Fruit fly (Drosophila melanogaster) whole organism, adult: ENCODE results near the gene cyr.

Experiments used
- CG14711 ChIP-seq: fragments of 200-800 bp; sonication (Bioruptor generic); optimal IDR thresholded peaks from 2 replicates; lab custom pipeline; 2018; ENCODE audit warnings: missing biosample characterization, mild to moderate bottlenecking, missing genetic modification characterization, moderate library complexity
- CG33017 ChIP-seq: fragments of 200-800 bp; sonication (Bioruptor generic); optimal IDR thresholded peaks from 2 replicates; lab custom pipeline; 2018; ENCODE audit warnings: missing biosample characterization, mild to moderate bottlenecking, missing genetic modification characterization, moderate library complexity
- CG5204 ChIP-seq: fragments of 200-800 bp; sonication (Bioruptor generic); optimal IDR thresholded peaks from 2 replicates; lab custom pipeline; 2016; ENCODE audit warnings: missing biosample characterization, missing genetic modification characterization
- CG7101 ChIP-seq: fragments of 200-800 bp; sonication (Bioruptor generic); optimal IDR thresholded peaks from 2 replicates; lab custom pipeline; 2018; ENCODE audit warnings: missing biosample characterization, mild to moderate bottlenecking, missing genetic modification characterization, moderate library complexity
- bab1 ChIP-seq: fragments of 200-800 bp; sonication (Bioruptor generic); optimal IDR thresholded peaks from 3 replicates; lab custom pipeline; 2019; ENCODE audit warnings: missing biosample characterization, mild to moderate bottlenecking, missing genetic modification characterization, moderate library complexity
- kay ChIP-seq: fragments of 200-800 bp; sonication (Bioruptor generic); peaks from one replicate; lab custom pipeline; 2016; ENCODE audit warnings: missing biosample characterization, missing genetic modification characterization, borderline replicate concordance
- pad ChIP-seq: fragments of 200-800 bp; sonication (Bioruptor generic); optimal IDR thresholded peaks from 3 replicates; lab custom pipeline; 2017; ENCODE audit warnings: missing biosample characterization, missing genetic modification characterization, mild to moderate bottlenecking, moderate library complexity, missing genetic modification reagents

- TF ChIP-seq CG33017 (no peak), bab1 (GFP tag; lab: Kevin White, UChicago) (no peak), CG5204 (GFP tag; lab: Kevin White, UChicago) (no peak), pad (GFP tag; lab: Kevin White, UChicago) (no peak), CG7101 (tag; lab: Kevin White, UChicago) (no peak), kay (no peak), CG14711 (tag; lab: Kevin White, UChicago) (no peak)
These were observed 30.1 kb upstream of the cyr start, which contains the start of gene Or7a for dm6 chrX:8165608-8166007.
